Fruit fly (Drosophila melanogaster) whole organism, adult: ENCODE data around the gene dlg1.
A peak's percentile ranks its signal among the peaks of the same experiment; 100 is the strongest.

Experiments used
- CG11617 ChIP-seq: fragments of 200-800 bp; sonication (Bioruptor generic); optimal IDR thresholded peaks from 2 replicates; lab custom pipeline; 2017; ENCODE audit warnings: mild to moderate bottlenecking, missing biosample characterization, missing genetic modification reagents, missing genetic modification characterization
- CG33017 ChIP-seq: fragments of 200-800 bp; sonication (Bioruptor generic); optimal IDR thresholded peaks from 2 replicates; lab custom pipeline; 2018; ENCODE audit warnings: missing biosample characterization, mild to moderate bottlenecking, missing genetic modification characterization, moderate library complexity
- CG5204 ChIP-seq: fragments of 200-800 bp; sonication (Bioruptor generic); optimal IDR thresholded peaks from 2 replicates; lab custom pipeline; 2016; ENCODE audit warnings: missing biosample characterization, missing genetic modification characterization
- CG7101 ChIP-seq: fragments of 200-800 bp; sonication (Bioruptor generic); optimal IDR thresholded peaks from 2 replicates; lab custom pipeline; 2018; ENCODE audit warnings: missing biosample characterization, mild to moderate bottlenecking, missing genetic modification characterization, moderate library complexity
- Clk ChIP-seq: fragments of 200-800 bp; sonication (Bioruptor generic); optimal IDR thresholded peaks from 2 replicates; lab custom pipeline; 2017; ENCODE audit warnings: missing biosample characterization, missing genetic modification characterization
- Mnt ChIP-seq: fragments of 200-800 bp; sonication (Bioruptor generic); optimal IDR thresholded peaks from 2 replicates; lab custom pipeline; 2016; ENCODE audit warnings: missing biosample characterization, mild to moderate bottlenecking, missing genetic modification characterization
- bab1 ChIP-seq: fragments of 200-800 bp; sonication (Bioruptor generic); optimal IDR thresholded peaks from 3 replicates; lab custom pipeline; 2019; ENCODE audit warnings: missing biosample characterization, mild to moderate bottlenecking, missing genetic modification characterization, moderate library complexity
- pad ChIP-seq: fragments of 200-800 bp; sonication (Bioruptor generic); optimal IDR thresholded peaks from 3 replicates; lab custom pipeline; 2017; ENCODE audit warnings: missing biosample characterization, missing genetic modification characterization, mild to moderate bottlenecking, moderate library complexity, missing genetic modification reagents

DNA sequence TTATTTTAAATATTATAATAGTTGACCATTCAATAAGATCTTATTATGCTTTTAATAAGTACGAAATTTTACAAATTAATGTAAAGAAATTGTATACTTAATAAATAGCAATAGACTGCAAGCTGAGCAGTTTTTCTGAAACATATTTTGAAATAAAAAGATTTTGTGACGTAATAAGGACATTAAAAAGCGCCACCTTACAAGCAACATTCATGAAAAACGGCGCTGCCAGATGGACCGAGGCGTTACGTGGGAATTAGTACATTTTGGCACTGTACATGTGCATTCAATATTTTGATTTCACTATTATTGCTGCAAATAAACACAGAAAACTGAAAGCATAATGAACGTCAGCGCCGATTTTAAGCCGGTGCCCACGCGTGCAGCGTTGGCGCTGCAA lies 20.6 kb upstream of the dlg1 start, which contains the start of gene CG1738:
- TF ChIP-seq CG11617 (peak; percentile 9), bab1 (GFP tag; lab: Kevin White, UChicago) (no peak), CG7101 (tag; lab: Kevin White, UChicago) (peak; percentile 52), CG33017 (no peak), Mnt (GFP tag; lab: Kevin White, UChicago) (peak; percentile 95), CG5204 (GFP tag; lab: Kevin White, UChicago) (no peak), Clk (GFP tag; lab: Kevin White, UChicago) (no peak), pad (no peak)
